Fruit fly (Drosophila melanogaster): ENCODE data around the gene Femcoat.

The Femcoat gene

DNA sequence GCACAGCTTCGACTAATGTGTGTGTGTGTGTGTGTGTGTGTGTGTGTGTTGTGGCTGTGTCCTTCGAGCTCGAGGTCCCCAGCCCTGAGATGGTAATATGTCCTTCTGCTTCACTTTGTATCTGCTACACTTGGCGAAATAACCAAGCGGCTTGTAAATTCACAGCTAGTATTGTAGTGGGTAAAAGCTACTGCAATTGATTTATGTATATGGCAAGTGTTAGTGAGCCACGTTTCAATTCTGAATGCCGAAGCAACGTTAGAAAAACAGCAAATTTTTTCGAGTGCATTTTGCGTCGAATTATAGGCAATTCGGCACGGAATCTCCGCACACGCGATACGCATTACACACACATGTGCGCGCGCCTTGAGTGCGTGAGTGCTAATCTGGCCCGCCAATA is 20.0 kb upstream of the Femcoat start:
- peak; percentile 46 for TF ChIP-seq CG8159 (tag; optimal IDR thresholded peaks at IDR 0.05)
- no peak for TF ChIP-seq rn (GFP tag; IDR thresholded peaks at IDR 0.05)
- TF ChIP-seq CG9948 (tag; optimal IDR thresholded peaks at IDR 0.05), result peak; percentile 40
- TF ChIP-seq CG10348 (GFP tag; IDR thresholded peaks at IDR 0.05), result no peak
- no peak for TF ChIP-seq EcR (GFP tag; optimal IDR thresholded peaks at IDR 0.05)
- peak; percentile 46 for TF ChIP-seq CG14655 (GFP tag; optimal IDR thresholded peaks at IDR 0.05)
- TF ChIP-seq CG17806 (tag; optimal IDR thresholded peaks at IDR 0.05), result peak; percentile 32
- peak; percentile 14 for TF ChIP-seq CG34367 (tag; optimal IDR thresholded peaks at IDR 0.05)
- 0 out of 3 replicates have a peak, but pooled peaks have one; percentile 37 for TF ChIP-seq CG4496 (GFP tag; IDR thresholded peaks at IDR 0.05)
- no peak for TF ChIP-seq gl (tag; optimal IDR thresholded peaks at IDR 0.05)
- TF ChIP-seq D1 (tag; optimal IDR thresholded peaks at IDR 0.05), result no peak
- TF ChIP-seq Pif1A (GFP tag; optimal IDR thresholded peaks at IDR 0.05), result peak; percentile 27
- TF ChIP-seq CG13204 (GFP tag; optimal IDR thresholded peaks at IDR 0.05), result no peak
- TF ChIP-seq CG8301 (tag; optimal IDR thresholded peaks at IDR 0.05), result peak; percentile 22
- TF ChIP-seq Ets98B (GFP tag; IDR thresholded peaks at IDR 0.05), result peak; percentile 26; the same call in 1 of the 2 replicates
- no peak for TF ChIP-seq CG12605 (GFP tag; IDR thresholded peaks at IDR 0.05)
- TF ChIP-seq CG15710 (tag; optimal IDR thresholded peaks at IDR 0.05), result peak; percentile 43
- TF ChIP-seq Snoo (tag; optimal IDR thresholded peaks at IDR 0.05), result no peak
- TF ChIP-seq Pif1B (GFP tag; optimal IDR thresholded peaks at IDR 0.05), result no peak
- TF ChIP-seq fd96Ca (GFP tag; IDR thresholded peaks at IDR 0.05), result peak; percentile 46; the same call in 1 of the 3 replicates
- TF ChIP-seq CG32121 (GFP tag; IDR thresholded peaks at IDR 0.05), result no peak

DNA sequence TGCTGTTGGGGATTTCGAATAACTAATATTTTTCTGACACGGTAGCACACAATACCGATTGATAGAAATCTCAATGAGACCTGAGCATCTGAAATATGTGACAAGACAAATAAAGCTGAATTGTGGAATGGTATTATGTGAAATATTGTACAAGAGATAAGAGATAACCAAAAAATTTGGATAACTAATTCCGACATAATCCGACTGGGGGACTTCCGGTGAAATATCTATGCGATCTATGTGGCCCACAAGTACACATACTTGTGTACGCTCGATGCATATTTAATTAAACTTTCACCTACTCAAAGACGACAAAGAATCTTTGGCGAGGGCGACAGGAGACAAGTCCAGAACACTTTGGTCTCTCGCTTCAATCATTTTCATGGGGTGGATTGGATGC is 10.1 kb upstream of the Femcoat start, which contains the start of gene CG15576:
CG15576 (minus strand) TSS at position 101 of the 400 bp plus-strand sequence.
- TF ChIP-seq Pif1B (GFP tag; optimal IDR thresholded peaks at IDR 0.05) (no peak), gl (tag; optimal IDR thresholded peaks at IDR 0.05) (no peak), CG34367 (tag; optimal IDR thresholded peaks at IDR 0.05) (no peak), CG10348 (GFP tag; IDR thresholded peaks at IDR 0.05) (no peak), CG4496 (GFP tag; IDR thresholded peaks at IDR 0.05) (no peak)

DNA sequence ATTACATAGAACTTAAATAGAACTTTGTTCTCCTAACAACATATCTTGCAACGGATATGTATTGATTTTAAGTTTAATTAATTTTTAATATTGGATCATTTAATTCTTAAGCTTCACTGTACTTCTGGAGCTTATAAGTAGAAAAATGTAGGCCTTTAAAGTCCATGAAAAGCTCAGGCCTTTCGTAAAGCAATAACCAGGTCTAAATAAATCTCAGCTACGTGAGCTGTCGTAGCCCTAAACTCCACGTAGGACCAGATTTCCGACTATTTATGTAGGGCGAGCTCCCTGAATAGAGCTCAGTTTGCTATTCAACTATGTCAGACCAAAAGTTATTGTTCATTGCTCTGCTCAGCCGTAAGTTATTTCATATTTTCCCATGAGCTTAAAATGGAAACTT is 5.5 kb upstream of the Femcoat start, which contains the start of gene CG43135:
CG43135 (plus strand) TSS at position 301 of the 400 bp plus-strand sequence.
- TF ChIP-seq gl (tag; optimal IDR thresholded peaks at IDR 0.05) (no peak), CG8159 (tag; optimal IDR thresholded peaks at IDR 0.05) (no peak), rn (GFP tag; IDR thresholded peaks at IDR 0.05) (no peak), Pif1B (GFP tag; optimal IDR thresholded peaks at IDR 0.05) (no peak), CG10348 (GFP tag; IDR thresholded peaks at IDR 0.05) (no peak), CG9948 (tag; optimal IDR thresholded peaks at IDR 0.05) (no peak), CG34367 (tag; optimal IDR thresholded peaks at IDR 0.05) (no peak), CG14655 (GFP tag; optimal IDR thresholded peaks at IDR 0.05) (no peak), CG4496 (GFP tag; IDR thresholded peaks at IDR 0.05) (no peak)

DNA sequence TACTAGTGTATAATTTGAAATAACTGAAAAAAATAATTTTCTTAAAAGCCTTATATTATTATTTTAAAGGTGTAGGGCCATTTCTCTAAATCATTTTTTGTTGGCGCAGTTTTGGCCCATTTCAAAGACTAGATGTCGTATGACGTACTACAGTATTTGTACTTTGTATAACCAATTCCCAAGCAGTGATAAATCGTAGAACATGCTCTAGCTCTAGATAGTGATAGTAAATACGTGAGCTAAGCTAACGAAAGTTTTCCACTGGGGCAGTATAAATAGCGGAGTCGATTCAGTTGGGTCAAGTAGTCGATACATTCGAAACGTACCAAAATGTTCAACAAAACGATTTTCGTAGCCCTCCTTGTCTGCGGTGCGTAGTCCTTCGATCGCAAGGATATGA is 4.4 kb upstream of the Femcoat start, which contains the start of gene CG43134:
CG43134 (plus strand) TSS at position 301 of the 400 bp plus-strand sequence.
- TF ChIP-seq CG14655 (GFP tag; optimal IDR thresholded peaks at IDR 0.05), result no peak
- TF ChIP-seq fd96Ca (GFP tag; IDR thresholded peaks at IDR 0.05), result no peak
- TF ChIP-seq D1 (tag; optimal IDR thresholded peaks at IDR 0.05), result no peak
- no peak for TF ChIP-seq CG10348 (GFP tag; IDR thresholded peaks at IDR 0.05)
- no peak for TF ChIP-seq CG12605 (GFP tag; IDR thresholded peaks at IDR 0.05)
- TF ChIP-seq Ets98B (GFP tag; IDR thresholded peaks at IDR 0.05), result no peak
- TF ChIP-seq rn (GFP tag; IDR thresholded peaks at IDR 0.05), result no peak
- no peak for TF ChIP-seq CG13204 (GFP tag; optimal IDR thresholded peaks at IDR 0.05)
- no peak for TF ChIP-seq CG32121 (GFP tag; IDR thresholded peaks at IDR 0.05)
- TF ChIP-seq gl (tag; optimal IDR thresholded peaks at IDR 0.05), result no peak
- TF ChIP-seq CG17806 (tag; optimal IDR thresholded peaks at IDR 0.05), result no peak
- TF ChIP-seq Snoo (tag; optimal IDR thresholded peaks at IDR 0.05), result no peak
- TF ChIP-seq CG8301 (tag; optimal IDR thresholded peaks at IDR 0.05), result no peak
- TF ChIP-seq CG4496 (GFP tag; IDR thresholded peaks at IDR 0.05), result no peak
- TF ChIP-seq Pif1B (GFP tag; optimal IDR thresholded peaks at IDR 0.05), result no peak

DNA sequence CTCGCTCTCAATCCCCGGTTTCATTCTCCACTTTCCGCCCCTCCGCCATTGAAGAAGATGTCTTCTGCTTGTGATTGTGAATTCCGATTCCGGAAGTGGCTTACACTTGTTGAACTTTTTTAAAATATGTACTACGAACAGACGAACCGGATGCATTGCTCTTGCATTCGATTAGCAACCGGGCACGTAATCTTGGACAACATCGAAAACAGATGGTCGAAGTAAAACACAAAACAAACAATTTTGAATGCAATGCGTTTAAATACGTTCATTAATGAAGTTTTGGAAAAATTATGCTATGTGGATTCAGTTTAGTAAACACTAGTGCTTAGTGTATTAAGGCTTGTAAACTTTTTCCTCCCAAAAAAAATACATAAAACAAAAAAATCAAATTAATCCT is 3.4 kb upstream of the Femcoat start, which contains the start of gene Muc4B:
Muc4B (minus strand) TSS at position 101 of the 400 bp plus-strand sequence.
- TF ChIP-seq CG4496 (GFP tag; IDR thresholded peaks at IDR 0.05) (no peak), Ets98B (GFP tag; IDR thresholded peaks at IDR 0.05) (no peak), rn (GFP tag; IDR thresholded peaks at IDR 0.05) (no peak), EcR (GFP tag; optimal IDR thresholded peaks at IDR 0.05) (no peak), CG13204 (GFP tag; optimal IDR thresholded peaks at IDR 0.05) (no peak), Pif1A (GFP tag; optimal IDR thresholded peaks at IDR 0.05) (no peak), gl (tag; optimal IDR thresholded peaks at IDR 0.05) (no peak), CG32121 (GFP tag; IDR thresholded peaks at IDR 0.05) (no peak), CG8159 (tag; optimal IDR thresholded peaks at IDR 0.05) (no peak), CG12605 (GFP tag; IDR thresholded peaks at IDR 0.05) (no peak), CG10348 (GFP tag; IDR thresholded peaks at IDR 0.05) (no peak), CG15710 (tag; optimal IDR thresholded peaks at IDR 0.05) (no peak), Snoo (tag; optimal IDR thresholded peaks at IDR 0.05) (no peak), CG14655 (GFP tag; optimal IDR thresholded peaks at IDR 0.05) (no peak), CG34367 (tag; optimal IDR thresholded peaks at IDR 0.05) (no peak)

DNA sequence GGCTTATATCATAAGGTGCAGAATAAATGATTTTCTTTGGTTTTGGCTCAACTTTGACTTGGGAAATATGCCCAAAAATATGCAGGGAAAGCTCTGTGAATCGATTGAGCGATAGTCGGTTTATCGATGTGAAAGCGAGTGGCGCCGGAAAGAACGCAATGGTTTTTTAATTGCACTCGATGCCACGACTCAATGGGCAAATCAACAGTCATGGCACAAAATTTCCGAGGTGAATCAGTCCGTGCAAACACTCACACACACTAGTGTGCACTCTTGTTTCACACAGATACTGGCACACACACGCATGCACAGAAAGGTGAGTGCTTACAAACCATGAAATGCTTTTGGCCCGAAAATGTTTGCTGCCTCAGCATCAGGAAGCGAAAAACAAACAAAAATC is 2.5 kb downstream of the Femcoat start:
- TF ChIP-seq EcR (GFP tag; optimal IDR thresholded peaks at IDR 0.05) (no peak), fd96Ca (GFP tag; IDR thresholded peaks at IDR 0.05) (no peak), gl (tag; optimal IDR thresholded peaks at IDR 0.05) (no peak), CG4496 (GFP tag; IDR thresholded peaks at IDR 0.05) (peak; percentile 73), CG8159 (tag; optimal IDR thresholded peaks at IDR 0.05) (no peak)
